Fruit fly (Drosophila melanogaster) whole organism: Measurements from ENCODE around the gene Ugt37A2.
"Not testable (repeated sequence)": the region's sequence is repeated elsewhere in the genome, so short reads cannot be mapped to it uniquely, and the experiment has no call there.

Experiments
- CG8478 ChIP-seq: fragments of >200 bp; optimal IDR thresholded peaks from 2 replicates; lab custom pipeline; 2018; ENCODE audit warnings: inconsistent platforms
- EcR ChIP-seq, 2 experiments: fragments of >200 bp; optimal IDR thresholded peaks; 2 replicates each; lab custom pipeline; 2017; ENCODE audit warnings: missing biosample characterization in 2 of 2, missing genetic modification characterization in 2 of 2, missing genetic modification reagents in 2 of 2
- pan ChIP-seq: fragments of >200 bp; optimal IDR thresholded peaks from 2 replicates; lab custom pipeline; 2017
- usp ChIP-seq: fragments of >200 bp; optimal IDR thresholded peaks from 2 replicates; lab custom pipeline; 2017; ENCODE audit warnings: missing biosample characterization, missing genetic modification characterization, mixed read lengths

- not testable (repeated sequence) for TF ChIP-seq pan (lab: Kevin White, UChicago); CG8478 (lab: Kevin White, UChicago); usp (GFP tag; lab: Kevin White, UChicago); EcR (GFP tag; optimal IDR thresholded peaks at IDR 0.05; lab: Kevin White, UChicago)
Observed at dm6 chr3R:12712178-12713172, 27.0 kb upstream of the Ugt37A2 start, which contains the start of gene PolQ.
